Worm (Caenorhabditis elegans): ENCODE data around the gene F58F12.3.

F58F12.3 gene

ce11 chrII:6374646-6375045, 16.4 kb downstream of the F58F12.3 start:
- TF ChIP-seq lin-15B (tag; optimal IDR thresholded peaks at IDR 0.05), result no peak
- no peak for TF ChIP-seq elt-3 (tag; optimal IDR thresholded peaks at IDR 0.05)
- no peak for TF ChIP-seq pqm-1 (tag; optimal IDR thresholded peaks at IDR 0.05)
- no peak for TF ChIP-seq ceh-8 (GFP tag; optimal IDR thresholded peaks at IDR 0.05)
- peak; percentile 78 for TF ChIP-seq elt-2 (tag; optimal IDR thresholded peaks at IDR 0.05)
- TF ChIP-seq C04F5.9 (tag; optimal IDR thresholded peaks at IDR 0.05), result no peak
- TF ChIP-seq nhr-90 (tag; optimal IDR thresholded peaks at IDR 0.05; ENCODE audit: poor library complexity), result peak; percentile 23
- TF ChIP-seq nhr-237 (tag; optimal IDR thresholded peaks at IDR 0.05), result no peak
- TF ChIP-seq aly-2 (tag; optimal IDR thresholded peaks at IDR 0.05), result no peak
- TF ChIP-seq fkh-8 (tag; optimal IDR thresholded peaks at IDR 0.05), result no peak
- TF ChIP-seq efl-1 (optimal IDR thresholded peaks at IDR 0.05), result no peak
- TF ChIP-seq efl-1 (GFP tag; optimal IDR thresholded peaks at IDR 0.05 in 1 of 2), result peak in 1 of 2 experiments; percentile 88
- no peak for TF ChIP-seq mep-1 (tag; optimal IDR thresholded peaks at IDR 0.05)
- TF ChIP-seq ceh-63 (GFP tag; optimal IDR thresholded peaks at IDR 0.05), result no peak
- TF ChIP-seq sup-37 (GFP tag; optimal IDR thresholded peaks at IDR 0.05), result no peak
- peak; percentile 29 for TF ChIP-seq hpl-2 (GFP tag; optimal IDR thresholded peaks at IDR 0.05)
- TF ChIP-seq lin-35 (GFP tag; optimal IDR thresholded peaks at IDR 0.05), result peak in 1 of 2 experiments; percentile 55
- TF ChIP-seq mef-2 (tag; optimal IDR thresholded peaks at IDR 0.05), result no peak
- peak; percentile 62 for TF ChIP-seq nhr-85 (tag)
- no peak for TF ChIP-seq unc-98 (GFP tag; IDR thresholded peaks at IDR 0.05)
- TF ChIP-seq blmp-1 (tag; optimal IDR thresholded peaks at IDR 0.05), result no peak
- peak; percentile 1 for TF ChIP-seq nhr-71 (tag; optimal IDR thresholded peaks at IDR 0.05)
- no peak for TF ChIP-seq ztf-11 (tag; optimal IDR thresholded peaks at IDR 0.05)

DNA sequence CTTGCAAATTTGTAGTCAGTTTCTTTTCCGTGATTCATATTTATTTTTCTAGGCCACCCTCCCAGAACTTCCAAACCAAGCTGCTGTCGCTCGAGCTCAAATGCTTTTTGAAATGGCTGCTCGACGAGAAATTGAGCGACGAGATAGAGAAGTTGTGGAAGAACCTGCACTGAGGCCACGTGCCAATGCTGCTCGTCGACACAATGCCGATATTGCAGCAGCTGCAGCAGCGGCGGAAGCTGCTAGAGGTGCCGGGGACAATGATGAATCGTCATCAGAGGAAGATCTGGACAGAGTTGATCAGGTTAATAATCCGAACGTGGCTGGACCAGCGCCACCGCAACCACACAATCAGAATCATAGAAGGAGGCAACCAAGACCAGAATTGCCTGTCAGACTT, 17.7 kb downstream of the F58F12.3 start:
- TF ChIP-seq lin-15B (tag; optimal IDR thresholded peaks at IDR 0.05), result no peak
- no peak for TF ChIP-seq nhr-237 (tag; optimal IDR thresholded peaks at IDR 0.05)
- TF ChIP-seq hpl-2 (GFP tag; optimal IDR thresholded peaks at IDR 0.05), result no peak
- no peak for TF ChIP-seq sox-4 (tag; optimal IDR thresholded peaks at IDR 0.05)
- no peak for TF ChIP-seq fkh-10 (GFP tag; optimal IDR thresholded peaks at IDR 0.05)
- TF ChIP-seq fos-1 (tag; optimal IDR thresholded peaks at IDR 0.05), result no peak
- TF ChIP-seq ztf-11 (tag; optimal IDR thresholded peaks at IDR 0.05), result no peak
- no peak for TF ChIP-seq efl-3 (GFP tag; optimal IDR thresholded peaks at IDR 0.05)
- no peak for TF ChIP-seq ces-1 (GFP tag; optimal IDR thresholded peaks at IDR 0.05)
- no peak for TF ChIP-seq nhr-77 (tag; optimal IDR thresholded peaks at IDR 0.05)
- no peak for TF ChIP-seq dsc-1 (tag; optimal IDR thresholded peaks at IDR 0.05)
- TF ChIP-seq vab-15 (tag; optimal IDR thresholded peaks at IDR 0.05), result no peak

DNA sequence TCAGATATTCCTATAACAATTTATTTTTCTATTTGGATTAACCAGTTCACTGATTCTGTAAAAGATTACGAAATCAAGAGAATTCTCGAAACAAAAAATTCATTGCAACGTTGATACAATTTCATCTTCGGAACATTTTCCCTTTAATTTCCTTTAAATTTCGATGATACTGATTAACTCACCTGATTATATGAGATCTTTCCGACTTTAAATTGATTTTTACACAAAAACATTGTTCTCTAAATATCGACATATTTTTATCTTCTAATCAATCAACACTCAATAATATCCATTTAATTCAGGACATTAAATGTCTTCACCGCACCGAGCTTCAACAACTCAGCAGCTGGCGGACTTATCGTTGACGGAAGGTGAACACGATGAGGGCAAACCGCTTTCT, 20.1 kb downstream of the F58F12.3 start, which contains the start of gene lin-23:
lin-23 (plus strand) TSS at position 301 of the 400 bp plus-strand sequence.
- TF ChIP-seq fkh-10 (GFP tag; optimal IDR thresholded peaks at IDR 0.05), result no peak
- TF ChIP-seq aly-2 (tag; optimal IDR thresholded peaks at IDR 0.05), result no peak
- TF ChIP-seq unc-30 (tag; optimal IDR thresholded peaks at IDR 0.05), result no peak
- TF ChIP-seq nhr-11 (tag; optimal IDR thresholded peaks at IDR 0.05), result no peak
- no peak for TF ChIP-seq sup-37 (GFP tag; optimal IDR thresholded peaks at IDR 0.05)
- no peak for TF ChIP-seq tlp-1 (tag; optimal IDR thresholded peaks at IDR 0.05)
- TF ChIP-seq pax-3 (tag; optimal IDR thresholded peaks at IDR 0.05), result no peak
- no peak for TF ChIP-seq ceh-63 (GFP tag; optimal IDR thresholded peaks at IDR 0.05)
- no peak for TF ChIP-seq C16A3.4 (tag; optimal IDR thresholded peaks at IDR 0.05)
- no peak for TF ChIP-seq alr-1 (tag; optimal IDR thresholded peaks at IDR 0.05; ENCODE audit: borderline replicate concordance)
- TF ChIP-seq lin-35 (GFP tag; optimal IDR thresholded peaks at IDR 0.05), result no peak
- TF ChIP-seq ztf-4 (tag; optimal IDR thresholded peaks at IDR 0.05), result no peak
- no peak for TF ChIP-seq nhr-237 (tag; optimal IDR thresholded peaks at IDR 0.05)
- TF ChIP-seq nhr-71 (tag; optimal IDR thresholded peaks at IDR 0.05), result no peak

- TF ChIP-seq mab-9 (GFP tag; IDR thresholded peaks at IDR 0.05), result 0 out of 2 replicates have a peak, but pooled peaks have one; percentile 34
- TF ChIP-seq lin-13 (GFP tag; optimal IDR thresholded peaks at IDR 0.05), result peak; percentile 80
- peak; percentile 12 for TF ChIP-seq aly-2 (tag; optimal IDR thresholded peaks at IDR 0.05)
- TF ChIP-seq efl-3 (GFP tag; optimal IDR thresholded peaks at IDR 0.05), result no peak
- peak in 2 of 6 experiments; percentile 57 to 81 for TF ChIP-seq elt-3 (tag; optimal IDR thresholded peaks at IDR 0.05)
- TF ChIP-seq ceh-88 (GFP tag; IDR thresholded peaks at IDR 0.05), result 0 out of 2 replicates have a peak, but pooled peaks have one; percentile 16
- TF ChIP-seq lin-39 (tag; optimal IDR thresholded peaks at IDR 0.05), result no peak
- no peak for TF ChIP-seq hlh-4 (tag; optimal IDR thresholded peaks at IDR 0.05)
- TF ChIP-seq nhr-90 (tag; optimal IDR thresholded peaks at IDR 0.05; ENCODE audit: poor library complexity), result peak; percentile 79
- no peak for TF ChIP-seq ama-1 (optimal IDR thresholded peaks at IDR 0.05)
- TF ChIP-seq ceh-8 (GFP tag; optimal IDR thresholded peaks at IDR 0.05), result peak; percentile 29
- peak; percentile 92 for TF ChIP-seq nhr-85 (tag)
- no peak for TF ChIP-seq pqm-1 (tag; optimal IDR thresholded peaks at IDR 0.05)
- TF ChIP-seq F16B12.6 (tag; optimal IDR thresholded peaks at IDR 0.05), result peak; percentile 47
- peak; percentile 66 for TF ChIP-seq fkh-10 (GFP tag; optimal IDR thresholded peaks at IDR 0.05)
- TF ChIP-seq nhr-28 (tag; optimal IDR thresholded peaks at IDR 0.05), result no peak
- no peak for TF ChIP-seq ets-5 (GFP tag; IDR thresholded peaks at IDR 0.05)
- TF ChIP-seq ceh-90 (tag; optimal IDR thresholded peaks at IDR 0.05), result no peak
- TF ChIP-seq tlp-1 (tag; optimal IDR thresholded peaks at IDR 0.05), result no peak
- TF ChIP-seq lin-35 (GFP tag; optimal IDR thresholded peaks at IDR 0.05), result peak; percentile 85 to 87
Observed at ce11 chrII:6370110-6370509, 21.0 kb downstream of the F58F12.3 start.
